Worm (Caenorhabditis elegans): ENCODE data around the gene fbxb-41.

- TF ChIP-seq hmbx-1 (tag; optimal IDR thresholded peaks at IDR 0.05) (no peak), F13C5.2 (tag; optimal IDR thresholded peaks at IDR 0.05) (no peak), hnd-1 (tag; optimal IDR thresholded peaks at IDR 0.05) (no peak), scrt-1 (GFP tag; IDR thresholded peaks at IDR 0.05) (no peak), ama-1 (optimal IDR thresholded peaks at IDR 0.05) (no peak), tbx-37 (GFP tag; conservative IDR thresholded peaks at IDR 0.05) (no peak), B0310.2 (tag; optimal IDR thresholded peaks at IDR 0.05) (no peak), sea-1 (GFP tag; conservative IDR thresholded peaks at IDR 0.05) (no peak), ceh-36 (tag; optimal IDR thresholded peaks at IDR 0.05) (no peak), hmg-4 (GFP tag; optimal IDR thresholded peaks at IDR 0.05) (no peak), pes-1 (GFP tag; IDR thresholded peaks at IDR 0.05) (peak; percentile 19; the same call in 1 of the 2 replicates), ceh-13 (GFP tag; optimal IDR thresholded peaks at IDR 0.05) (no peak), aly-1 (tag; optimal IDR thresholded peaks at IDR 0.05) (no peak), flt-1 (GFP tag; IDR thresholded peaks at IDR 0.05) (no peak)
Measured at ce11 chrII:1046937-1047336, 4.8 kb upstream of the fbxb-41 start.
